Worm (Caenorhabditis elegans): Measurements from ENCODE around the gene arrd-28.

ce11 chrX:10189244-10189643 is 5.4 kb downstream of the arrd-28 start:
- TF ChIP-seq him-1 (tag; optimal IDR thresholded peaks at IDR 0.05), result no peak
- TF ChIP-seq W03F9.2 (tag; optimal IDR thresholded peaks at IDR 0.05), result no peak
